Worm (Caenorhabditis elegans): Measurements from ENCODE around the gene T28D9.4.
A peak's percentile ranks its signal among the peaks of the same experiment; 100 is the strongest.

T28D9.4 gene

ce11 chrII:6448189-6448588 is 28.6 kb upstream of the T28D9.4 start:
- TF ChIP-seq nhr-25 (tag; optimal IDR thresholded peaks at IDR 0.05) = peak; percentile 29
- peak; percentile 15 for TF ChIP-seq nhr-23 (tag; optimal IDR thresholded peaks at IDR 0.05)
- no peak for TF ChIP-seq unc-39 (tag; optimal IDR thresholded peaks at IDR 0.05)

ce11 chrII:6448656-6449055 is 28.1 kb upstream of the T28D9.4 start:
- TF ChIP-seq ceh-28 (tag; optimal IDR thresholded peaks at IDR 0.05) = no peak
- TF ChIP-seq R02D3.7 (tag; optimal IDR thresholded peaks at IDR 0.05) = no peak
- no peak for TF ChIP-seq sea-2 (GFP tag; optimal IDR thresholded peaks at IDR 0.05)
- no peak for TF ChIP-seq fkh-10 (GFP tag; optimal IDR thresholded peaks at IDR 0.05)
- TF ChIP-seq nhr-237 (tag; optimal IDR thresholded peaks at IDR 0.05) = no peak
- no peak for TF ChIP-seq lsy-12 (tag; optimal IDR thresholded peaks at IDR 0.05)
- TF ChIP-seq unc-39 (tag; optimal IDR thresholded peaks at IDR 0.05) = no peak
- TF ChIP-seq nhr-25 (tag; optimal IDR thresholded peaks at IDR 0.05) = peak; percentile 52
- no peak for TF ChIP-seq snpc-4 (tag; optimal IDR thresholded peaks at IDR 0.05)
- no peak for TF ChIP-seq skn-1 (tag; optimal IDR thresholded peaks at IDR 0.05)
- TF ChIP-seq ceh-9 (tag; optimal IDR thresholded peaks at IDR 0.05) = no peak
- no peak for TF ChIP-seq nhr-77 (tag; optimal IDR thresholded peaks at IDR 0.05)
- no peak for TF ChIP-seq mdl-1 (tag; optimal IDR thresholded peaks at IDR 0.05)
- TF ChIP-seq nhr-11 (tag; optimal IDR thresholded peaks at IDR 0.05) = no peak
- TF ChIP-seq elt-1 (tag; optimal IDR thresholded peaks at IDR 0.05) = no peak
- TF ChIP-seq ceh-16 (tag; optimal IDR thresholded peaks at IDR 0.05) = no peak
- no peak for TF ChIP-seq ztf-11 (tag; optimal IDR thresholded peaks at IDR 0.05)
- no peak for TF ChIP-seq mml-1 (tag; optimal IDR thresholded peaks at IDR 0.05)
- peak; percentile 9 for TF ChIP-seq pqm-1 (tag; optimal IDR thresholded peaks at IDR 0.05)
- no peak for TF ChIP-seq lin-15B (tag; optimal IDR thresholded peaks at IDR 0.05)
- no peak for TF ChIP-seq ama-1 (optimal IDR thresholded peaks at IDR 0.05)
- TF ChIP-seq ceh-82 (tag; optimal IDR thresholded peaks at IDR 0.05) = no peak
- peak; percentile 53 for TF ChIP-seq elt-2 (tag; optimal IDR thresholded peaks at IDR 0.05)
- no peak for TF ChIP-seq ztf-4 (tag; optimal IDR thresholded peaks at IDR 0.05)
- no peak for TF ChIP-seq egl-27 (tag; optimal IDR thresholded peaks at IDR 0.05)
- peak; percentile 14 for TF ChIP-seq nhr-23 (tag; optimal IDR thresholded peaks at IDR 0.05)
- no peak for TF ChIP-seq tbx-2 (tag; optimal IDR thresholded peaks at IDR 0.05)
- TF ChIP-seq fos-1 (tag; optimal IDR thresholded peaks at IDR 0.05) = no peak
- TF ChIP-seq unc-62 (GFP tag; optimal IDR thresholded peaks at IDR 0.05) = no peak

ce11 chrII:6449656-6450055 is 27.1 kb upstream of the T28D9.4 start, which contains the start of gene nhr-22:
Gene nhr-22, minus strand, starts transcription at chrII:6449792.
- TF ChIP-seq elt-2 (tag; optimal IDR thresholded peaks at IDR 0.05) (peak; percentile 37), nhr-237 (tag; optimal IDR thresholded peaks at IDR 0.05) (no peak)

ce11 chrII:6453341-6453806 is 23.4 kb upstream of the T28D9.4 start, which contains the start of gene atg-16.2:
Gene atg-16.2, minus strand, starts transcription at chrII:6453391.
- TF ChIP-seq pqm-1 (tag; optimal IDR thresholded peaks at IDR 0.05) (no peak), fos-1 (tag; optimal IDR thresholded peaks at IDR 0.05) (no peak), daf-12 (tag; optimal IDR thresholded peaks at IDR 0.05) (no peak), ceh-82 (tag; optimal IDR thresholded peaks at IDR 0.05) (no peak), jun-1 (tag; optimal IDR thresholded peaks at IDR 0.05) (no peak), nfya-1 (tag; optimal IDR thresholded peaks at IDR 0.05; ENCODE audit: insufficient read depth) (peak; percentile 58), nhr-25 (tag; optimal IDR thresholded peaks at IDR 0.05) (peak; percentile 71), lin-15B (tag; optimal IDR thresholded peaks at IDR 0.05) (peak; percentile 64), eor-1 (tag; optimal IDR thresholded peaks at IDR 0.05) (no peak), fkh-10 (GFP tag; optimal IDR thresholded peaks at IDR 0.05) (no peak), nhr-23 (tag; optimal IDR thresholded peaks at IDR 0.05) (no peak), zag-1 (tag; optimal IDR thresholded peaks at IDR 0.05) (no peak), ceh-16 (tag; optimal IDR thresholded peaks at IDR 0.05) (no peak), elt-1 (tag; optimal IDR thresholded peaks at IDR 0.05) (no peak), fkh-2 (tag; optimal IDR thresholded peaks at IDR 0.05) (no peak), nhr-11 (tag; optimal IDR thresholded peaks at IDR 0.05) (no peak), elt-2 (tag; optimal IDR thresholded peaks at IDR 0.05) (peak; percentile 39), ama-1 (optimal IDR thresholded peaks at IDR 0.05) (no peak), sea-2 (GFP tag; optimal IDR thresholded peaks at IDR 0.05) (no peak), nhr-43 (tag; optimal IDR thresholded peaks at IDR 0.05; ENCODE audit: poor library complexity, severe bottlenecking) (peak; percentile 6), ceh-9 (tag; optimal IDR thresholded peaks at IDR 0.05) (no peak), R02D3.7 (tag; optimal IDR thresholded peaks at IDR 0.05) (no peak), nhr-76 (tag; optimal IDR thresholded peaks at IDR 0.05) (no peak), snpc-4 (tag; optimal IDR thresholded peaks at IDR 0.05) (peak; percentile 82), egl-5 (tag; optimal IDR thresholded peaks at IDR 0.05) (peak; percentile 12), ztf-11 (tag; optimal IDR thresholded peaks at IDR 0.05) (no peak), pha-4 (tag; optimal IDR thresholded peaks at IDR 0.05) (peak; percentile 84), nhr-12 (tag; optimal IDR thresholded peaks at IDR 0.05) (no peak), nhr-67 (tag; optimal IDR thresholded peaks at IDR 0.05) (no peak), lin-39 (tag; optimal IDR thresholded peaks at IDR 0.05) (peak; percentile 42), nhr-77 (tag; optimal IDR thresholded peaks at IDR 0.05) (no peak), ZK546.5 (tag; optimal IDR thresholded peaks at IDR 0.05) (no peak), unc-39 (tag; optimal IDR thresholded peaks at IDR 0.05) (no peak), mml-1 (tag; optimal IDR thresholded peaks at IDR 0.05) (no peak), mdl-1 (tag; optimal IDR thresholded peaks at IDR 0.05) (no peak)
